Fruit fly (Drosophila melanogaster): ENCODE results near the gene Nup35.
A peak's percentile ranks its signal among the peaks of the same experiment; 100 is the strongest.

Gene Nup35

DNA sequence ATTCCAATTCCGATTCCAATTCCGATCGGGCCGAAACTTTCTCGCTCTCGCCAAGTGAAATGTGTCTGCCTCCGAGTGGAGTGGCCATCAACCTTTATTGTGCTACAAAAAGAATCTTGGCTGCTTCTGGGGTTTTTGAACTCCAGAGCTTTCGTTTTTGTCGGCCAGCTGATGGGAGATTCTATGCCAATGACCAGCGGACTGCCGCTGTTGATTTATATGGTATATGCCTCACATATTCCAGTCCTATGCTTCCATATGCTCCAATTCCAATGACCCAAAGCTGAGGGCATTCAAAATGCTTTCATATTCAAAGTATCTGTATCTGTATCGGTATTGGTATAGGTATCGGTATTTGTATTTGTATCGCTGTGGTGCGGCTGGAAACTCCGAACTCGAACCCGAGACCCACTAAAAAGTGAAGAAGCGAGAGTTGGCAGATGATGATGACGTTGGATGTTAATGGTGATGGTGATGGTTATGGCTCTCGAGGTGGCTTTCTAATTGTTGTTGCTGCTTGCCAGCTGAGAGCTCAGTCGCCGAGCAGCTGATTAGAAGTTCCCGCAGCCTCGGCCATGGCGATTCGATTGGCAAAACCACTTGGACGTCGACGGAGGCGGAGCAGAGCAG is 25.0 kb downstream of the Nup35 start:
- TF ChIP-seq PHDP (tag; optimal IDR thresholded peaks at IDR 0.05), result no peak
- no peak for TF ChIP-seq CG17912 (GFP tag; optimal IDR thresholded peaks at IDR 0.05)
- TF ChIP-seq CG18599 (GFP tag; optimal IDR thresholded peaks at IDR 0.05), result no peak
- no peak for TF ChIP-seq gsb-n (tag; optimal IDR thresholded peaks at IDR 0.05)
- no peak for TF ChIP-seq danr (GFP tag; IDR thresholded peaks at IDR 0.05)
- no peak for TF ChIP-seq Eip74EF (GFP tag; optimal IDR thresholded peaks at IDR 0.05)
- TF ChIP-seq CG11398 (GFP tag; optimal IDR thresholded peaks at IDR 0.05), result no peak
- TF ChIP-seq tx (GFP tag; optimal IDR thresholded peaks at IDR 0.05), result no peak
- no peak for TF ChIP-seq yki (optimal IDR thresholded peaks at IDR 0.05)
- no peak for TF ChIP-seq stwl (tag; optimal IDR thresholded peaks at IDR 0.05)
- TF ChIP-seq cwo (GFP tag; optimal IDR thresholded peaks at IDR 0.05), result no peak
- no peak for TF ChIP-seq CG31365 (tag; optimal IDR thresholded peaks at IDR 0.05)
- no peak for TF ChIP-seq CG17328 (GFP tag; IDR thresholded peaks at IDR 0.05)
- TF ChIP-seq Hr78 (GFP tag; optimal IDR thresholded peaks at IDR 0.05), result peak in 1 of 2 experiments; percentile 21
- no peak for TF ChIP-seq knrl (GFP tag; IDR thresholded peaks at IDR 0.05; ENCODE audit: partially characterized antibody)
- no peak for TF ChIP-seq Dll (GFP tag; IDR thresholded peaks at IDR 0.05; ENCODE audit: partially characterized antibody)
- TF ChIP-seq so (GFP tag; IDR thresholded peaks at IDR 0.05), result no peak
- TF ChIP-seq CG34376 (GFP tag; optimal IDR thresholded peaks at IDR 0.05), result no peak
- no peak for TF ChIP-seq sr (GFP tag; IDR thresholded peaks at IDR 0.05)
- TF ChIP-seq abd-A (tag; optimal IDR thresholded peaks at IDR 0.05), result peak; percentile 37
- TF ChIP-seq CG1529 (GFP tag; optimal IDR thresholded peaks at IDR 0.05), result no peak
- TF ChIP-seq onecut (GFP tag; IDR thresholded peaks at IDR 0.05), result no peak
- no peak for TF ChIP-seq toy (GFP tag; IDR thresholded peaks at IDR 0.05)
- no peak for TF ChIP-seq CG2678 (tag; optimal IDR thresholded peaks at IDR 0.05)
- no peak for TF ChIP-seq CG11093 (GFP tag; IDR thresholded peaks at IDR 0.05)
- TF ChIP-seq CG8281 (tag; optimal IDR thresholded peaks at IDR 0.05), result no peak
- peak; percentile 92 for TF ChIP-seq Blimp-1 (GFP tag; optimal IDR thresholded peaks at IDR 0.05)
- no peak for TF ChIP-seq CG3995 (GFP tag; optimal IDR thresholded peaks at IDR 0.05)
- no peak for TF ChIP-seq Spps (tag; optimal IDR thresholded peaks at IDR 0.05)
- TF ChIP-seq Ssrp (tag; optimal IDR thresholded peaks at IDR 0.05), result no peak
- no peak for TF ChIP-seq CG10431 (GFP tag; optimal IDR thresholded peaks at IDR 0.05)
- TF ChIP-seq pho (GFP tag; optimal IDR thresholded peaks at IDR 0.05), result no peak
- no peak for TF ChIP-seq Max (GFP tag; optimal IDR thresholded peaks at IDR 0.05)
- no peak for TF ChIP-seq usp (GFP tag; optimal IDR thresholded peaks at IDR 0.05)
- peak; percentile 17 for TF ChIP-seq kni (GFP tag; optimal IDR thresholded peaks at IDR 0.05)
- no peak for TF ChIP-seq tgo (GFP tag; IDR thresholded peaks at IDR 0.05)
- no peak for TF ChIP-seq dati (GFP tag; IDR thresholded peaks at IDR 0.05)
- no peak for TF ChIP-seq lbe (GFP tag; optimal IDR thresholded peaks at IDR 0.05)
- TF ChIP-seq sens (GFP tag), result peak; percentile 19
- TF ChIP-seq CG3065 (GFP tag; optimal IDR thresholded peaks at IDR 0.05), result no peak
- TF ChIP-seq CG2875 (GFP tag; optimal IDR thresholded peaks at IDR 0.05), result no peak
- no peak for TF ChIP-seq Dp (GFP tag; optimal IDR thresholded peaks at IDR 0.05)
- TF ChIP-seq cg (GFP tag; optimal IDR thresholded peaks at IDR 0.05), result peak; percentile 30
- no peak for TF ChIP-seq Dad (GFP tag; optimal IDR thresholded peaks at IDR 0.05)
- TF ChIP-seq ssp (GFP tag; IDR thresholded peaks at IDR 0.05), result no peak
- TF ChIP-seq Pdp1 (GFP tag; optimal IDR thresholded peaks at IDR 0.05), result no peak
- TF ChIP-seq CG5180 (GFP tag; optimal IDR thresholded peaks at IDR 0.05), result peak; percentile 50
- TF ChIP-seq Aef1 (GFP tag; IDR thresholded peaks at IDR 0.05), result no peak

All from whole organism, embryonic.